Fruit fly (Drosophila melanogaster) whole organism, larva: ENCODE measurements around the gene Acbp4.

Experiments used
- noc ChIP-seq: fragments of 200-800 bp; sonication (Bioruptor generic); optimal IDR thresholded peaks from 3 replicates; lab custom pipeline; 2019; ENCODE audit warnings: missing biosample characterization, mild to moderate bottlenecking, missing genetic modification characterization, moderate library complexity

Gene Acbp4

DNA sequence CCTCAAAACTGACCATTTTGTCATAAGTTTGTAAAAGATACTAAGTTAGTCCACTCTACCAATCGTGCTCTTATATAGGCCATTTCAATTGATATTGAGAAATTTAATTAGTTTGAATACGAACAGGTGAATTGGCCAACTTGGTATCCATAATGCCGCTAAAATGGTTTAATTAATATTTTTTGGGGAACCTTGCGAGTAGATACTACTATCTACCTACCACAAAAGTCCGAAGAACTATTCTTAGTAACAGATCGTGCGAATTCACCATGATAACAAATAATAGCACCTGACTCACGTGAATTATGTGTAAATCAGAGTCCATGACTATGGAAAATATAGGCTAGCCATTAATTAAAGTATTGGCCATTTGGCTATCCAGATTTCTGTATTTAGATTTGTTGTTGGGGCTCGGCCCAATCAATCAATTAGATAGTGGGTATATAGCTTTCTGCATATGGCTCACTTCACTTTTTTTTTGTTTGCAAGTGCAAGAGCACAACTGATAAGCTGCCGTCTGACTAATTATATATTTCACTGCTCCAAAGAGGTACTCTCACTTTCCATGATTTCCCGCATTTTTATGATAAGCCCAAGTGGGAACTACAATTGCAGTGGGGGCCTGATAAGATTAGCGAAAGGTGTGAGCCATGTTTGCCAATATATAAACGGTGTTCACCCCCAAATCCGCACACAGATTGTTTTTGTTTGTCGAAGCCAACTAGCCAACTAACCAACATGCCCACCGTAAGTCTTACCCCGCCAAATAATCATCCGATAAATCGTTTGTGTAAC, at the start of gene Acbp4, which contains the start of gene Acbp6:
Acbp4 (minus strand) TSS at position 51 of the 795 bp plus-strand sequence.
Acbp6 (plus strand) TSS at position 690 of the 795 bp plus-strand sequence.
- TF ChIP-seq noc: peak; percentile 37

DNA sequence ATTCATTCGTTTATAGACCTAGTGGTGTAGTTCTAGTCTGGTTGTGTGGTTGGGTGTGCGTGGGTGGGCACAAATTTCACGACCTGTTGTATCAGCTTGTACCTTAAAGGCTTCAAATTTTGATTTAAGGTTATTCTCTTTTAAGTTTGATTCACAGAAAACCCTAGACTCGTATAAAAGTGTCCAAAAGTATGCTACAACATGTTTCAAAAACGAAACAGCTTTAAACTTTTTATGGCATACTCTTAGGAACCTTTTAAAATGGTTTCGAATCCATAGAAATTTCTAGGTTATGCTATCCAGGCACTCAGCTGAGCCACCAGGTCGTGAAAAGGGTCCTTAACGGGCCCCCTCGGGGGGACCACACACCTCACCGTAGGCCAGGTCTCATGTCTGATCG, 33.9 kb upstream of the Acbp4 start:
- no peak for TF ChIP-seq noc

DNA sequence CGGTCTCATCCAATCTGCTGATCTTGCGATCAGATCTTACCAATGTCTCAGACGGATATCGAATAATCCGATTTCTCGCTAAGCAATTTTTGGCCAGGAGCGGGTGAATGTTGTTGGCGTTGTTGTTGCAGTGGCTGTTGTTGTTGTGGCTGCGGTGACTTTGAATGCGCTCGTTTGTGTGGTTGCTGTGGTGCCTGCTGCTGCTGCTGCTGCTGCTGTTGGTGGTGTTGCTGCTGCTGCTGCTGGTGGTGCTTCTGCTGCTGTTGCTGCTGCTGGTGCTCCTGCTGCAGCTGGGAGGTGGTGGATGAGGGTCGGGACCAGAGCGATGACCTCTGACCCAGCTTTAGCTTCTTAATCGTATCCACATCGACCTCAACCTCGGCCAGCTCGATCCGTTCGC, 33.2 kb upstream of the Acbp4 start:
- no peak for TF ChIP-seq noc

DNA sequence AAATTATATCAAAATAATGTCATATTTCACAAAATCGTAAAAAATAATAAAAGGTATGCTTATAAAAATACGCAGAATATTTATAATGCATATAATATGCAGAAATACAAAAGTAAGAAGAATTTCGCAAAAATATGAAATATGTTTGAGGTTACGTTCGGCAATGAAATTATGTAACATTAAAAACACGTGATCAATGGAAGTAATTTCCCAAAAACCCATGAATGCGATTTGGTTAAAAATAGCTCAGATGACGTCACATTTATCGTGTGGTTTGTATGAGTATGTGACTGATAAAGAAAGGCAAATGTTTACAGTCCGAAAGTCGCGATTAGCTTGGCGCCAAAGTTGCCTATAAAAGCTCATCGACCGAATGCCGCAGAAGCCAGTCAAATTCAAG, 29.6 kb upstream of the Acbp4 start, which contains the start of gene CG8620:
CG8620 (plus strand) TSS at position 387 of the 400 bp plus-strand sequence.
- no peak for TF ChIP-seq noc

DNA sequence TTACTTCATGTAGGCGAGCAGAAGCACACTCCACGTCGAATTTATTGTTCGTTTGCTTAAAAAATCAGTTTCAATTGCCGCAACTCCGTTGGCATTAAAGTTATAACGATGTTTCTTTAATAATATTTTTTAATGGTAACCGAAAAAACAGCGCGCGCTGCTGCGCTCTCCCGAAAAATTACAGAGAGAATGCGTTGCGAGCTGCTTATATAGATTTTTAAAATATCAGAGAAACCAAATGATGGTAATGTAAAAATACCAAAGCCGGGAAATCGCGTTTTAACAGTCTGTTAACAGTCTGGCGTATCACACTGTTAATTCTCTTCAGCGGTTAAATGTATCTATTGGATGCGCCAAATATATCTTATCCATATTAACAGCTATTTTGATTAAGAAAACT, 28.8 kb upstream of the Acbp4 start, which contains the start of gene corn:
corn (minus strand) TSS at position 184 of the 400 bp plus-strand sequence.
- TF ChIP-seq noc: no peak

DNA sequence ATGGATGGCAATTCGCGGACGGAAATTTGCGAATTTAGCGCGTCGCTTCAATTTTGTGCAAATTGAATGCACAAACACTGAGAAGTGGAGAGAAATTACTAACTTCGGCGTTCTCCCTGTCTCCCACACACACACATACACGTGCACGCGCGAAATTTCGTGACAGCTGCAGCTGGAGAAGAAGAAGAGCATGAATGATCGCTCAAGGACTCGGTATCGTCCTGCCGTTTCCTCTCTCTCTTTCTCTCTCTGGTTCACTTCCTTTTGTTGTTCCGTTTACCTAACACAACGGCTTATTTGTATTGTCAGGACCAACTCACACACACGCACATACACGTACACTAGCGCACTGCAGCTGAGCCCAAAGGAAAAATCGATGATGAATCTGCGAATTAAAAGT, 28.2 kb upstream of the Acbp4 start:
- no peak for TF ChIP-seq noc

DNA sequence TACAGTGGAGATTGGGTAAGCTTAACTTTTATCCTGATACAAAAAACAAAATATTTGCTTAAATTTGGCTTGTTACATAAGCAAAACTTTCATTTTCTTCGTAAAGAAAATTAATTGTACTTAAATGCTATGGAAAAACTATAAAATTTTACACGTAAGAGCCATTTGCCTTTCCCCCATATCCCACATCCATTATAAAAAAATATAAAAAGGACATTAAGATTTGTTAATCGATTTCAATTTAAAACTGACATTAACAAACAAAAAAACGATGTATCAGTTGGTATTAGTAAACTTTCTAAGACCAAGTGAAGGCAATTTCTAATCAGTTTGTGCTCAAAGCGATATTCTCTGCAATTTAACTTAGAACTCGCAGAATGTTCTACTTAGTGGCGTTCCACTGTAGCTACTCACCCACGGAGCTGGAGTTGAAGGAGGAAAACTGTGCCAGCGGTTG, 27.5 kb upstream of the Acbp4 start:
- TF ChIP-seq noc: peak; percentile 25

DNA sequence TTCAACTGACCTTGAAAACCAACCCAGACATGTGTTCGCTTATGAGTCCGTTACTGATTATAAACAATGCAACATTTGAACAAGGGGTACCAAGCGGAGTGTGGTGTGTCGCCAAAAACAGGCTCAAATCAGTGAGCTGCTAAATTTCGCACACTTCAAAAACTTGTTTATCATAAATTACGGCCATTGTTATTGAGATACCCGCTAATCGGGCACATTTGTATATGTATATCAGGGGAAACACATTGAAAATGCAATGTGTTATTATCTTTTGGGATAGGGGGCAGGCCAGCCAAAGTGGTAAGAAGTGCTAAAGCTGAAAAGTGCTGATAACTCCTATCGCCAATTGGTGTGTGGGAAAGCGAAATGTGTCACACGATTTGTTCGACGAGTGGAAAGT, 26.2 kb upstream of the Acbp4 start:
- no peak for TF ChIP-seq noc

DNA sequence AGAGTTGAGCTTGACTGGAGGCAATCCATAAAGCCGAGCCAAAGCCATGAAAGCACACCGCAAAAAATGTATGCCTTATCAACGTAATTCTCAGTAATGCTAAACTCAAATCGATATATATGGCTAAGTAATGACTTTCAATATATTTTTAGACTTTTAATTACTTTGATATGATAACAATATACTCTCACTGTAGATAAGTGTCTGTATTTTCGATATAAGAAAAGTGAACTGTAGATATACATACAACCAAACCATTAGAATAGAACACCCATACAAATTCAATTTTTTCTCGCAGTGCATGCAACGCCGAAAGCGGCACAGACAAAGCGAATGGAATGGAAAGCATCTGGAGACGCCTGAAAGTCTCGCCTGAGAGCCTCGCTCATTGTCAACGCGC, 25.6 kb upstream of the Acbp4 start:
- TF ChIP-seq noc: peak; percentile 9

DNA sequence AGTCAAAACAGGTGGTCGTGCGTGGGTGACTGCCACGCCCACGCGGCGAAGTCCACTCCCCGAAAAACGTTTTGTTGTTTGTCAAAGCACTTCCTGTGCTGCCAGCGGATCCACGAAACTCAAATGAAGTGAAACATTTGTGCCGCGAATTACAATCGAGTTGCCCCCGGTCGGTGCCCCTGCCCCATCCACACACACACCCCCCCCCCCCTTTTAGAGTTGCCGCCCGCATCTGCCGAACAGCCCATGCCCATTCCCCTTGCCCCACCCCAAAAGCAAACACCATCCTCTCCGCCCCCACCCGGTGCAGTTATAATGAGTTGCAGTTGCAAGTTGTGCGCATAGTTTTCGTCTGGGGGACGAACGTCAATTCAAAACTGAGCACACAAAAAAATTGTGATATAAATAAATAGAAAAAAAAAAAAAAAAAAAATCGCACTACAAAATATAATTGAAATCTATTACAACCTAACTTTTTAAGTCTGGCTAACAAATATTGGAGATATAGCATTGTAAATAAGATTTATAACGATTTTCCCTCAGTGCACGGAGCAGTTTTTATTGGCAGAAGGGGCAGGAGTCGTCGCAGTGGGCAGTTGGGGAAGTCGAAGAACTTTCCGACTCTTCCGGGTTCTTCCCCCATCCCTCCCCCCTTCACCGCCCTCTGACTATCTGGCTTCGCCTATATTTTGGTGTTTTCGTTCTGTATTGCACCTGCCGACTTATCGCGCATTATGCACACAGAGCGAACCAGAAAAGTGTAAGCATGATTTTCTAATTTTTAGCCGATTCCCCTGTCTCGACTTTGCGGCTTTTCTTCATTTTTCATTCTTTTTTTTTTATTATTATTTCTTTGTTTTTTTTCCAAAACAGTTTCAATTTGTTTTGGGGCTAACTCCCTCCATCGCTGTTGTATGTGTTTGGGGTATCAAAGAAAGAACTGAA, 23.7 kb upstream of the Acbp4 start:
- no peak for TF ChIP-seq noc

DNA sequence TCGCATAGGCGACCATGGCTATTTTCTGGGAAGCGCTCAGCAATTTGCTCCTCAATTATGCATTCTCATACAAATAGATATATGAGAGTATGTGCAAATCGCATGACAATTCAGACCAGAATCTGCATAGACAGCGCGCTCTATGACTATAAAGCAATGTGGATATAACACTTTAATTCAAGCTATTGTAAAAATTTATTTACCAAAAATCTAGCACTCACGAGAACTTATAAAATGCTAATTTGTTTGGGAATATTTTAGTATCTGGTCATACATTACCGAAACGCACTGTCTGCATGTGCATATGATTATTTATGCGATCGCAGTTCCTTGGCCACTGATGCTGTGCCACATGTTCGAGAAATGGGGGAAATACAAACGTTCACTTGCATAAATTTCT, 22.8 kb upstream of the Acbp4 start:
- TF ChIP-seq noc: no peak

DNA sequence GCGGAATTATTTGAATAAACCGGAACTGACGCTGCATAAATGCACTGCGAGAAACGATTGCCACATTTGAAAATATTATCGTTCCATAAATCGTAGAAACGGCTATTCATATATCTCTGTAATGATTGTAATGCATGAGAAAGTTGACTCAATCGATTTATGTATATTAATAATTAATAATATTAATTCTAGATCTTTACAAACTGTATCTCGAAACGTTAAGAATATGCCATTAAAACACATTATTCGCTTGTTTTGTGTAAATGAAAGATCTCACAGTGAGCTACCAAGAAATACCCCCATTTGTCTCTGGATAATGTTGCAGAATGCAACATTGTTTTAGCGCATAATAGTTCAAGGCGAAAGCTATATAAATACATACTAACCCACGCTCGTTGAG, 21.8 kb upstream of the Acbp4 start:
- TF ChIP-seq noc: no peak

DNA sequence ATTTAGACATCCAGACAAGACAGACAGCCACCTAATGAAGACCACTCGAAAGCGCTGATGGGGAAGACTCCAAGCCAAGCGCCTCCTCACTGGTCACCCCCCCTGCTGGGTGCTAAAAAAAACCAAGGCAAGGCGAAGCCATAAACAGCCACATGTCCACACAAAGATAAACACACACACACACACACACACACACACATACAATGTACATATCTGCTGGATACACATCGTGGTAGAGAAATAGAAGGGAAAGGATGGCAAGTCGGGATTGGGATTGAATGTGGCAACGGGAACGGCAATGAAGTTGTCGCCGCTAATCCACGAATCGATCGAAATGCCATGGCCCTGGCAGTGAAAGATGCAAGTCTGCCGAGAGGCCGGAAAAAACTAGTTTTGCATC, 21.3 kb upstream of the Acbp4 start:
- TF ChIP-seq noc: no peak

DNA sequence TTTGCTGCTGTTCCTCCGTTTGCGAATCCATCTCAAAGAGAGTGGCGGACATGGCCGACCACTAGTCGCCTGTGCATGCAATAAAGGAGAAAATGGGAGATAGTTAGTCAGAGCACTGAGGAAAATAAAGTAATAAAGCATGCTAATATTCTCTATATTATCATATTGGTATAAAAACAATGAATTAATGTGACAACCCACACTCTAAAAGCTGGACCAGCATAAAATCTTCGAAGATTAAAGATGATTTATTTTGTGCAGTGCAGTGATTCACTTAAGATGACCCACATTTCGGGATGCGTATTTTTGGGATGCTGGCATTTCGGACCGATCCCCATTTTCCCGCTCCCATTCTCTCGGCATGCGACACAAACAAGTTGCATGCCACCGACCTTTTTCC, 19.7 kb upstream of the Acbp4 start:
- no peak for TF ChIP-seq noc

DNA sequence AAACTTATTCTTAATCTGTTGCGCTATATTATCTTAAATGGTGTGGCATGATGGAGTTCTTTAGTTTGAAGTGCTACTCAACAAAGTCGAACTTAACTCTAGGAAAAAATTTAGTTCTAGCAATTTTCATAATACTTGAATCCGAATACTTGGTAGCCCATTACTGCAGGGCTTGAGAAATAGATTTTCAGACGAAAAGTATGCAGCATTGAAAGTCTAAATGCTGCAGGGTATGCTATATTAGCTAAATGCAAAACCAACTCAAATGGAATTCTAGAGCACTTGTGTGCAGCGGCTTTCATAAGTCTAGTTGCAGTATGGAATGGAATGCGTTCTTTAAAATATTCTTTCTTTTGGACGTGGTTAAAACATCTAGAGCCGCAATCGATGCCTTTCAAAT, 15.2 kb upstream of the Acbp4 start:
- no peak for TF ChIP-seq noc

DNA sequence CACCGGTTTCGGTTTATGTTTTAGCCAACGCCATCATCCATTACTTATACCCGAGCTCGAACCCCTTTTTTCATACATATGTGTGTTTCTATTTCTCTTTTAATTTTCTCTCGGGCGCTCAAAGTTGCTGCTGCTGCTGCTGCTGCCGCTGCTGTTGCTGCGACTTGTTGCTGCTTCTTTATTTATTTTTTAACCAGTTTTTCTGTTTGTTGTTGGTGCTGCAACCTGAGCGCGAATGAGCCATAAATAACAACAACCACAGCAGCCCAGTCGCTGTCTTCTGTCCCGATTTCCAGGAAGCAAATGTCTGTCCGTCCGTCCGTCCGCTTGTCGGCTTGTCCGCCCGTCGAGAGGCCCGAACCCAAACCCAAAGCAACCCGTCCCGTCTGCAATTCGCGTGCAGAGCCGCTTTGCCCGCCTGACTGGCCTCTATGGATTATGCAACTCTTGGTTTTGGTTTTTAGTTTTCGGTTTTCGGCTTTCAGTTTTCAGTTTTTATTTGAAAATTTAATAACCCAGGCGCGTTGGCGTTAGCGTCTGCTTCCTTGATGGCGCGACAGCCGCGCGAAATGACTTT, 9.6 kb upstream of the Acbp4 start:
- TF ChIP-seq noc: no peak

DNA sequence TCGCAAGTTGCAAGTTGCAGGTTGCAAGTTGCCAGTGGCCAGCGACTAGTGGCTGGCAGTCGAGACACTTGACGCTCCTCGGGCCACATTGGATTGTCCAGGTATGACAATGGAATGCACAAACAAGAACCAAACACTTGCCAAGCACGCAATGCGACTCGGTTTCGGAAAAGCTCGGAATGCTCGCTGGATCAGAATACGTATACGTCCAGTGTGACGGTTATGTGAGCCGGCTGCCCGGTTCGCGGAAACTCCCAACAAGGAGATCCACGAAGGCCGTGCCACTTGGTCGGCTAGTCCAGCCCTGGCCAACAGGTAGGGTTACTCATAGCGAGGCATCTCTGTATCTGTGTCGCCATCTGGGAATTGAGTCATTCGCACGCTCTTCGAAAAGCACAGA, 8.6 kb upstream of the Acbp4 start:
- no peak for TF ChIP-seq noc
